Fruit fly (Drosophila melanogaster): ENCODE measurements around the gene Cyp9f3.

Cyp9f3 gene

dm6 chr3R:12402935-12403334 is 4.2 kb upstream of the Cyp9f3 start (continued):
- TF ChIP-seq ftz-f1 (GFP tag; optimal IDR thresholded peaks at IDR 0.05) (peak; percentile 45), Myb (GFP tag; optimal IDR thresholded peaks at IDR 0.05) (peak; percentile 70), CG3995 (GFP tag; optimal IDR thresholded peaks at IDR 0.05) (peak; percentile 89), H15 (GFP tag; IDR thresholded peaks at IDR 0.05) (peak; percentile 92), Fer2 (tag; optimal IDR thresholded peaks at IDR 0.05) (peak; percentile 97), CG12769 (tag; optimal IDR thresholded peaks at IDR 0.05) (peak; percentile 98), unpg (GFP tag; optimal IDR thresholded peaks at IDR 0.05) (peak; percentile 99), CG4617 (GFP tag; optimal IDR thresholded peaks at IDR 0.05; ENCODE audit: borderline replicate concordance) (peak; percentile 84), CG17361 (GFP tag; IDR thresholded peaks at IDR 0.05) (peak; percentile 98), CoRest (tag; optimal IDR thresholded peaks at IDR 0.05) (peak; percentile 99), CG18262 (tag; optimal IDR thresholded peaks at IDR 0.05) (peak; percentile 99), CG12071 (GFP tag; optimal IDR thresholded peaks at IDR 0.05) (peak; percentile 100), jumu (GFP tag; optimal IDR thresholded peaks at IDR 0.05) (peak; percentile 88), CG1603 (tag; optimal IDR thresholded peaks at IDR 0.05) (peak; percentile 97), CG17568 (GFP tag; optimal IDR thresholded peaks at IDR 0.05) (peak; percentile 97), pan (optimal IDR thresholded peaks at IDR 0.05) (no peak), pan (GFP tag; optimal IDR thresholded peaks at IDR 0.05 in 1 of 2, IDR thresholded peaks at IDR 0.05 in 1 of 2) (peak in 1 of 2 experiments; percentile 97), CG8924 (tag; optimal IDR thresholded peaks at IDR 0.05) (peak; percentile 99), fd96Cb (tag; optimal IDR thresholded peaks at IDR 0.05) (peak; percentile 99), CG12391 (tag; optimal IDR thresholded peaks at IDR 0.05) (peak; percentile 99), chinmo (GFP tag; IDR thresholded peaks at IDR 0.05; ENCODE audit: partially characterized antibody) (no peak), CG11723 (GFP tag; optimal IDR thresholded peaks at IDR 0.05) (peak; percentile 94), Gug (GFP tag; IDR thresholded peaks at IDR 0.05) (peak; percentile 64; the same call in 2 of the 4 replicates), tll (GFP tag; optimal IDR thresholded peaks at IDR 0.05) (peak in 1 of 2 experiments; percentile 76), Xrp1 (GFP tag; IDR thresholded peaks at IDR 0.05) (peak; percentile 99), en (GFP tag; optimal IDR thresholded peaks at IDR 0.05) (peak; percentile 94), CG2202 (tag; optimal IDR thresholded peaks at IDR 0.05) (peak; percentile 97), ac (GFP tag; optimal IDR thresholded peaks at IDR 0.05) (peak; percentile 95), HmgD (GFP tag; optimal IDR thresholded peaks at IDR 0.05) (peak; percentile 93), CG10959 (GFP tag; IDR thresholded peaks at IDR 0.05) (peak; percentile 96), Stat92E (GFP tag; optimal IDR thresholded peaks at IDR 0.05) (peak in 1 of 3 experiments; percentile 95), CG12155 (GFP tag; optimal IDR thresholded peaks at IDR 0.05) (peak; percentile 96), Dad (GFP tag; optimal IDR thresholded peaks at IDR 0.05) (peak; percentile 94), CG10209 (GFP tag; optimal IDR thresholded peaks at IDR 0.05) (peak; percentile 97), CG2129 (GFP tag; IDR thresholded peaks at IDR 0.05; ENCODE audit: partially characterized antibody) (no peak), Atf3 (GFP tag; optimal IDR thresholded peaks at IDR 0.05) (peak; percentile 92), Fer3 (tag; optimal IDR thresholded peaks at IDR 0.05) (peak; percentile 99), dati (GFP tag; IDR thresholded peaks at IDR 0.05) (peak; percentile 90), CG32767 (GFP tag; IDR thresholded peaks at IDR 0.05) (peak; percentile 93), CG12942 (GFP tag; optimal IDR thresholded peaks at IDR 0.05) (peak; percentile 92), CG34422 (GFP tag; IDR thresholded peaks at IDR 0.05) (peak; percentile 96), CG3281 (GFP tag; optimal IDR thresholded peaks at IDR 0.05) (peak; percentile 97), jing (GFP tag; optimal IDR thresholded peaks at IDR 0.05) (peak; percentile 93), CG31388 (GFP tag; optimal IDR thresholded peaks at IDR 0.05) (peak; percentile 97), hkb (optimal IDR thresholded peaks at IDR 0.05) (no peak), hkb (GFP tag; IDR thresholded peaks at IDR 0.05) (peak; percentile 99), onecut (GFP tag; IDR thresholded peaks at IDR 0.05) (peak; percentile 97), Opbp (GFP tag; IDR thresholded peaks at IDR 0.05; ENCODE audit: partially characterized antibody) (no peak), CG2875 (GFP tag; optimal IDR thresholded peaks at IDR 0.05) (peak; percentile 94), CG15073 (GFP tag; optimal IDR thresholded peaks at IDR 0.05) (peak; percentile 76)

Data from whole organism, embryonic.